Worm (Caenorhabditis elegans): ENCODE measurements around the gene cca-1.

ce11 chrX:7816434-7816974 lies 59.2 kb downstream of the cca-1 start, which contains the start of the genes sek-1 and R03G5.6:
- no peak for TF ChIP-seq ztf-23 (GFP tag; IDR thresholded peaks at IDR 0.05)
- no peak for TF ChIP-seq klf-2 (GFP tag; conservative IDR thresholded peaks at IDR 0.05)
- no peak for TF ChIP-seq ref-1 (GFP tag; conservative IDR thresholded peaks at IDR 0.05)
- TF ChIP-seq flt-1 (GFP tag; IDR thresholded peaks at IDR 0.05) = no peak
- TF ChIP-seq T22C8.4 (GFP tag; IDR thresholded peaks at IDR 0.05) = no peak
- no peak for TF ChIP-seq tab-1 (GFP tag; IDR thresholded peaks at IDR 0.05)
- no peak for TF ChIP-seq ztf-29 (GFP tag; IDR thresholded peaks at IDR 0.05)

Data from whole organism, midembryonic.